Worm (Caenorhabditis elegans) whole organism, midembryonic: ENCODE measurements around the gene pho-6.

Experiments
- cog-1 ChIP-seq: sonication (generic microtip); optimal IDR thresholded peaks from 2 replicates; lab custom pipeline; 2016; ENCODE audit warnings: missing genetic modification characterization, missing compliant biosample characterization
- flt-1 ChIP-seq: fragments of 200-800 bp; sonication (Bioruptor generic); IDR thresholded peaks from 2 replicates; pipeline ENCODE4 v1.3.6; 2022; ENCODE audit warnings: missing genetic modification characterization, missing compliant biosample characterization
- klf-2 ChIP-seq: fragments of 200-800 bp; sonication (Bioruptor generic); conservative IDR thresholded peaks from 2 replicates; pipeline ENCODE4 v1.3.6; 2022; ENCODE audit warnings: missing genetic modification reagents, missing genetic modification characterization, missing compliant biosample characterization
- med-1 ChIP-seq: sonication (generic microtip); optimal IDR thresholded peaks from 2 replicates; lab custom pipeline; 2017; ENCODE audit warnings: missing genetic modification characterization, mild to moderate bottlenecking, missing compliant biosample characterization, antibody characterized with exemption, missing genetic modification reagents; ENCODE audit not compliant: insufficient read depth
- ref-1 ChIP-seq: fragments of 200-800 bp; sonication (Bioruptor generic); conservative IDR thresholded peaks from 2 replicates; pipeline ENCODE4 v1.3.6; 2022; ENCODE audit warnings: missing genetic modification reagents, missing genetic modification characterization, missing compliant biosample characterization
- tab-1 ChIP-seq: fragments of 200-800 bp; sonication (Bioruptor generic); IDR thresholded peaks from 2 replicates; pipeline ENCODE4 v1.3.6; 2022; ENCODE audit warnings: missing genetic modification characterization, missing compliant biosample characterization
- ztf-23 ChIP-seq: fragments of 200-800 bp; sonication (Bioruptor generic); IDR thresholded peaks from 2 replicates; pipeline ENCODE4 v1.3.6; 2022; ENCODE audit warnings: missing genetic modification reagents, missing genetic modification characterization, missing compliant biosample characterization

DNA sequence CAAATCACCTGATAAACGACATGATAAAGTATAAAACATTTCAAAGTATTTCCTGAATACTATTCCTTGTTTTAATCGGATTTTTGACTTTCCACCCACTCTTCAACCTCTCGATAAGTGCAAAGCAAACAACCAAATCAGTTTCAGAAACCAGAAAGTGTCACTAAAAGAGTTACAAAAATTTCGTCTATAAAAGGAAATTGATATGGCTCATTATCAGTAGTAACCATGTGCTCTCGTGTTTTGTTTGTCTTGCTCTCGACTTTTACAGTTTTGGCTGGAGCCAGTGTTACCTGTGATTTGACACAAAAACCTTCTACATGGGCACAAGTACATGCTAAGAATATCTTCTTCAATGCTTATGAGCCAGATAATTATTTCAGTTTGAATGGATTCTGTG is 10.5 kb downstream of the pho-6 start, which contains the start of gene F52E1.14:
- TF ChIP-seq ref-1 (no peak), ztf-23 (no peak), cog-1 (no peak), flt-1 (GFP tag; lab: Robert Waterston, UW) (no peak), klf-2 (no peak), tab-1 (no peak), med-1 (GFP tag; lab: Kevin White, UChicago) (no peak)
